Worm (Caenorhabditis elegans): ENCODE measurements around the gene cam-1.

DNA sequence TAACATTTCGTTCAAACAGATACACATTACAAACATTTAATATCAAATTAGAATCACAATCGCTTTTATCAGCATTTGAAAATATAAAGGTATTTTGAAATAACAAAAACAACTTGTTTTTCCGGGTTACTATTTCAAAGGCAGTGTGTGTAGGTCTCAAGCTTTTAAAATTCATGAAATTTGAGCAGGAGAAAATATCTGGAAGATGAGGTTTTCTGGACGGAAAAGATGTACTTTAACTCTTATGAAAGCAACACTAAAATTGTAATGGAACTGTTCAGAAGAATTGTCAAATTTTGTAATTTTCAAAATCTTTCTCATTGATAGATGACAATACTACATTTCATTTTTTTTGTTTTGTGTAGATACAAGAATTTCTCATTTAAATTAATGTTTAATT lies 51.5 kb downstream of the cam-1 start:
- TF ChIP-seq zim-3 (tag; optimal IDR thresholded peaks at IDR 0.05) (no peak), bed-1 (GFP tag; IDR thresholded peaks at IDR 0.05) (no peak), fkh-3 (tag; optimal IDR thresholded peaks at IDR 0.05) (no peak), attf-3 (GFP tag; conservative IDR thresholded peaks at IDR 0.05) (no peak), madf-6 (GFP tag; IDR thresholded peaks at IDR 0.05) (no peak), ama-1 (optimal IDR thresholded peaks at IDR 0.05) (no peak), ama-1 (GFP tag; optimal IDR thresholded peaks at IDR 0.05) (no peak), Y56A3A.18 (GFP tag; IDR thresholded peaks at IDR 0.05) (no peak), madf-3 (GFP tag; IDR thresholded peaks at IDR 0.05) (no peak), ets-4 (GFP tag; optimal IDR thresholded peaks at IDR 0.05) (no peak), Y53G8AR.9 (GFP tag; conservative IDR thresholded peaks at IDR 0.05) (no peak), F49E8.2 (tag; optimal IDR thresholded peaks at IDR 0.05; ENCODE audit: insufficient read depth) (no peak), aptf-3 (GFP tag; IDR thresholded peaks at IDR 0.05) (no peak), nfya-1 (tag; optimal IDR thresholded peaks at IDR 0.05; ENCODE audit: borderline replicate concordance, insufficient read depth) (no peak)

All from whole organism, young adult.